Fruit fly (Drosophila melanogaster) whole organism, wandering third instar larva: ENCODE results near the gene mthl12.

Source experiments
- Abd-B ChIP-seq: fragments of >200 bp; optimal IDR thresholded peaks from 2 replicates; lab custom pipeline; 2017; ENCODE audit warnings: missing biosample characterization, missing genetic modification characterization
- CG9705 ChIP-seq: fragments of 200-800 bp; sonication (Bioruptor generic); optimal IDR thresholded peaks from 2 replicates; lab custom pipeline; 2018; ENCODE audit warnings: missing biosample characterization, mild to moderate bottlenecking, missing genetic modification characterization
- CrebA ChIP-seq: fragments of 200-800 bp; sonication (Bioruptor generic); optimal IDR thresholded peaks from 2 replicates; lab custom pipeline; 2016; ENCODE audit warnings: missing biosample characterization, mild to moderate bottlenecking, missing genetic modification characterization, borderline replicate concordance
- Hnf4 ChIP-seq: fragments of 200-800 bp; sonication (Bioruptor generic); optimal IDR thresholded peaks from 2 replicates; lab custom pipeline; 2016; ENCODE audit warnings: missing biosample characterization, mild to moderate bottlenecking, missing genetic modification characterization
- OdsH ChIP-seq: fragments of 200-800 bp; sonication (Bioruptor generic); optimal IDR thresholded peaks from 2 replicates; lab custom pipeline; 2016; ENCODE audit warnings: missing biosample characterization, mild to moderate bottlenecking, missing genetic modification characterization
- Sp1 ChIP-seq: fragments of 200-800 bp; sonication (Bioruptor generic); optimal IDR thresholded peaks from 3 replicates; lab custom pipeline; 2019; ENCODE audit warnings: missing biosample characterization, mild to moderate bottlenecking, missing genetic modification characterization, moderate library complexity
- dl ChIP-seq, 2 experiments: fragments of 175-275, 200-275 bp in 1 of 2; fragments of 200-275 bp in 1 of 2; sonication (Bioruptor generic); optimal IDR thresholded peaks; lab custom pipeline; 2018; ENCODE audit warnings: mild to moderate bottlenecking in 2 of 2, missing biosample characterization in 2 of 2, missing genetic modification characterization in 2 of 2, moderate library complexity in 2 of 2; ENCODE audit not compliant: partially characterized antibody in 2 of 2, insufficient read depth in 1 of 2
- pan ChIP-seq: fragments of >200 bp; optimal IDR thresholded peaks from 2 replicates; lab custom pipeline; 2017
- psq ChIP-seq: fragments of 200-800 bp; sonication (Bioruptor generic); optimal IDR thresholded peaks from 3 replicates; lab custom pipeline; 2017; ENCODE audit warnings: missing biosample characterization, mild to moderate bottlenecking, missing genetic modification characterization, moderate library complexity

DNA sequence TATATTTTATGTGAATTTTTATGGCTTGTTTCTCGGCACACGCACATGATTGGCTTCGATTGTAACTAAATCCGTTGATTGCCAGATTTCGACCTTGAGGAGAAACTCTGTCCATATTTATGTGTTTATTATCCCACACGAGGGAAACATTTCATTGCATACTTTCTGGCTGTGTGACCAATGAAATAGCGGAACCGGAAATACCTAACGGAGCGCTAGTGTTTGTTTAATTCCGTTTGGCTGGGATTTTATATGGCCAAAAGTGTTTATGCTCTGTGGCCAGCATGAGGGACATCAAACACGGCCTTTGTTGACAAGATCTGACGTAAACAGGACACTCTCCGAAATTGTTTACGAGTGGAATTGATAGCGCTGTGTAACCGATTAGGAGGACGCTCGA, 33.6 kb upstream of the mthl12 start:
- TF ChIP-seq OdsH (no peak), pan (no peak), dl (GFP tag; optimal IDR thresholded peaks at IDR 0.05; lab: Kevin White, UChicago; ENCODE audit: insufficient read depth in 1 of 2, partially characterized antibody in 2 of 2) (no peak), Hnf4 (no peak), CrebA (GFP tag; lab: Kevin White, UChicago) (no peak), Abd-B (GFP tag; lab: Kevin White, UChicago) (no peak), psq (GFP tag; lab: Kevin White, UChicago) (no peak), CG9705 (GFP tag; lab: Kevin White, UChicago) (no peak), Sp1 (GFP tag; lab: Kevin White, UChicago) (no peak)
